Worm (Caenorhabditis elegans): ENCODE results near the gene ttr-14.

The ttr-14 gene

ce11 chrX:10757608-10758007, 29.7 kb upstream of the ttr-14 start, which contains the start of gene R07A4.4:
Gene R07A4.4 (minus strand): TSS chrX:10757708.
- TF ChIP-seq ahr-1 (tag; optimal IDR thresholded peaks at IDR 0.05), result no peak
- no peak for TF ChIP-seq pha-2 (tag; optimal IDR thresholded peaks at IDR 0.05)

- TF ChIP-seq lim-6 (tag; optimal IDR thresholded peaks at IDR 0.05) (no peak), unc-42 (tag; optimal IDR thresholded peaks at IDR 0.05) (peak; percentile 15)
These were observed 28.9 kb upstream of the ttr-14 start for ce11 chrX:10758453-10758852.

ce11 chrX:10760958-10761357, 26.3 kb upstream of the ttr-14 start:
- TF ChIP-seq pros-1 (tag; optimal IDR thresholded peaks at IDR 0.05) (no peak), pax-1 (tag; optimal IDR thresholded peaks at IDR 0.05) (no peak), madf-2 (tag; optimal IDR thresholded peaks at IDR 0.05) (no peak), unc-86 (tag; optimal IDR thresholded peaks at IDR 0.05) (no peak), pha-4 (tag; optimal IDR thresholded peaks at IDR 0.05) (no peak), rnt-1 (tag; optimal IDR thresholded peaks at IDR 0.05) (no peak), ceh-31 (tag; optimal IDR thresholded peaks at IDR 0.05) (no peak), K02D7.2 (tag; optimal IDR thresholded peaks at IDR 0.05) (no peak), lin-11 (tag; optimal IDR thresholded peaks at IDR 0.05) (no peak)

ce11 chrX:10763383-10763782, 23.9 kb upstream of the ttr-14 start:
- TF ChIP-seq ceh-18 (tag; optimal IDR thresholded peaks at IDR 0.05) (no peak), pqm-1 (tag; optimal IDR thresholded peaks at IDR 0.05) (no peak), syd-9 (tag; optimal IDR thresholded peaks at IDR 0.05) (no peak), C08G9.2 (tag; optimal IDR thresholded peaks at IDR 0.05) (no peak)

- TF ChIP-seq unc-42 (tag; optimal IDR thresholded peaks at IDR 0.05) (peak; percentile 100), zip-5 (tag; optimal IDR thresholded peaks at IDR 0.05) (no peak), sox-4 (tag; optimal IDR thresholded peaks at IDR 0.05) (no peak), nhr-232 (tag; optimal IDR thresholded peaks at IDR 0.05) (no peak), C08G9.2 (tag; optimal IDR thresholded peaks at IDR 0.05) (peak; percentile 79), ttx-3 (tag; optimal IDR thresholded peaks at IDR 0.05) (no peak), pqm-1 (tag; optimal IDR thresholded peaks at IDR 0.05) (peak; percentile 40), pros-1 (tag; optimal IDR thresholded peaks at IDR 0.05) (peak; percentile 99), K02D7.2 (tag; optimal IDR thresholded peaks at IDR 0.05) (no peak), ceh-2 (tag; optimal IDR thresholded peaks at IDR 0.05) (peak; percentile 82), hlh-8 (tag; optimal IDR thresholded peaks at IDR 0.05) (peak; percentile 79), ceh-14 (tag; optimal IDR thresholded peaks at IDR 0.05) (peak; percentile 81), Y22D7AL.16 (tag; optimal IDR thresholded peaks at IDR 0.05) (no peak), ceh-22 (tag; optimal IDR thresholded peaks at IDR 0.05) (peak; percentile 76), hlh-6 (tag; optimal IDR thresholded peaks at IDR 0.05) (peak; percentile 26), hlh-13 (GFP tag; optimal IDR thresholded peaks at IDR 0.05) (no peak), hlh-30 (tag; optimal IDR thresholded peaks at IDR 0.05; ENCODE audit: insufficient read depth) (peak; percentile 92), pha-4 (tag; optimal IDR thresholded peaks at IDR 0.05) (no peak), pag-3 (tag; optimal IDR thresholded peaks at IDR 0.05; ENCODE audit: borderline replicate concordance) (no peak), elt-2 (tag; optimal IDR thresholded peaks at IDR 0.05) (peak; percentile 54), pat-9 (tag; optimal IDR thresholded peaks at IDR 0.05) (peak; percentile 51), unc-3 (GFP tag; conservative IDR thresholded peaks at IDR 0.05) (no peak), unc-3 (tag; optimal IDR thresholded peaks at IDR 0.05) (peak; percentile 57), ceh-19 (GFP tag; optimal IDR thresholded peaks at IDR 0.05) (peak; percentile 81), ceh-31 (tag; optimal IDR thresholded peaks at IDR 0.05) (peak; percentile 98), dmd-4 (tag; optimal IDR thresholded peaks at IDR 0.05; ENCODE audit: borderline replicate concordance) (peak; percentile 66), pax-1 (tag; optimal IDR thresholded peaks at IDR 0.05) (peak; percentile 71), fax-1 (tag; optimal IDR thresholded peaks at IDR 0.05) (peak; percentile 55), ceh-24 (tag; optimal IDR thresholded peaks at IDR 0.05) (no peak), che-1 (tag; optimal IDR thresholded peaks at IDR 0.05) (no peak), tbx-7 (tag; optimal IDR thresholded peaks at IDR 0.05) (peak; percentile 39), ahr-1 (tag; optimal IDR thresholded peaks at IDR 0.05) (no peak), unc-55 (GFP tag; optimal IDR thresholded peaks at IDR 0.05) (peak; percentile 100), ets-4 (tag; optimal IDR thresholded peaks at IDR 0.05) (peak; percentile 58), sdc-2 (tag; optimal IDR thresholded peaks at IDR 0.05) (peak; percentile 85), ref-2 (tag; optimal IDR thresholded peaks at IDR 0.05) (peak; percentile 92), gmeb-2 (tag; optimal IDR thresholded peaks at IDR 0.05) (no peak)
These were observed 21.1 kb upstream of the ttr-14 start for ce11 chrX:10766123-10766622.

All from whole organism, late embryonic.